Worm (Caenorhabditis elegans) whole organism, L2 larva: Measurements from ENCODE around the gene odr-7.

Source experiments
- aly-2 ChIP-seq: fragments of 150-350 bp; optimal IDR thresholded peaks from 2 replicates; lab custom pipeline; 2014; ENCODE audit warnings: missing biosample characterization, missing genetic modification characterization
- ama-1 ChIP-seq: fragments of 150-350 bp; optimal IDR thresholded peaks from 2 replicates; lab custom pipeline; 2018; ENCODE audit warnings: inconsistent platforms
- crh-2 ChIP-seq: sonication (generic microtip); optimal IDR thresholded peaks from 2 replicates; lab custom pipeline; 2017; ENCODE audit warnings: missing biosample characterization, missing genetic modification characterization
- elt-3 ChIP-seq: sonication (generic microtip); optimal IDR thresholded peaks from 2 replicates; lab custom pipeline; 2017; ENCODE audit warnings: missing biosample characterization, missing genetic modification characterization
- lin-13 ChIP-seq: fragments of 150-350 bp; optimal IDR thresholded peaks from 2 replicates; lab custom pipeline; 2014; ENCODE audit warnings: missing biosample characterization, missing genetic modification reagents, missing genetic modification characterization
- lsy-2 ChIP-seq, 2 experiments: fragments of 150-350 bp in 1 of 2; sonication (generic microtip) in 1 of 2; optimal IDR thresholded peaks; 2 replicates each; lab custom pipeline; 2014 to 2017; ENCODE audit warnings: missing biosample characterization in 2 of 2, missing genetic modification characterization in 2 of 2
- mab-5 ChIP-seq: fragments of 150-350 bp; optimal IDR thresholded peaks from 2 replicates; lab custom pipeline; 2014; ENCODE audit warnings: missing biosample characterization, missing genetic modification characterization
- nhr-10 ChIP-seq: sonication (generic microtip); optimal IDR thresholded peaks from 2 replicates; lab custom pipeline; 2017; ENCODE audit warnings: missing biosample characterization, missing genetic modification characterization
- nhr-237 ChIP-seq: fragments of 150-350 bp; optimal IDR thresholded peaks from 2 replicates; lab custom pipeline; 2014; ENCODE audit warnings: missing biosample characterization, missing genetic modification characterization
- zag-1 ChIP-seq: fragments of 150-350 bp; optimal IDR thresholded peaks from 2 replicates; lab custom pipeline; 2014; ENCODE audit warnings: missing biosample characterization, missing genetic modification characterization

DNA sequence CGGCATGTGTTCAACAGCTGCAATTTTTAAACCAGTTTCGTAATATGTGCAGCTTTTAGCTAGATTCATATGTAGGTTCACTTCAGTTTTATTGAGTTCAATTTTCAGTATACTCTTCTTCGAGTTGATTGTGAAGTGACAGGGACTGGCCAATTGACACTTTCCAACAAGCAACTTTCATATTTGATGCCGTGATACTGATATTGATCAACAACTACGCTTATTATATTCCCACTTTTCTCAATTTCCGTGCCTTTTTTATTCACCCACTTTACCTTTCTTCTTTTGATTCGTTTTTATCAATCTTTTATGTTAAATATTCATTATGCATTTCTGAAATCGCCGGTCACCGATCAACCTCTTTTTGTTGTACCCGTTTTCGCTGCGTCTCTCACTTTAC is 22.6 kb upstream of the odr-7 start:
- TF ChIP-seq nhr-237 (tag; lab: Kevin White, UChicago) (no peak), aly-2 (tag; lab: Kevin White, UChicago) (no peak), crh-2 (no peak), nhr-10 (tag; lab: Kevin White, UChicago) (no peak), elt-3 (tag; lab: Kevin White, UChicago) (no peak), ama-1 (no peak), lsy-2 (tag; optimal IDR thresholded peaks at IDR 0.05; lab: Kevin White, UChicago) (no peak), lin-13 (GFP tag; lab: Kevin White, UChicago) (no peak), mab-5 (no peak), zag-1 (no peak)
